Fruit fly (Drosophila melanogaster): ENCODE results near the gene CG15550.

DNA sequence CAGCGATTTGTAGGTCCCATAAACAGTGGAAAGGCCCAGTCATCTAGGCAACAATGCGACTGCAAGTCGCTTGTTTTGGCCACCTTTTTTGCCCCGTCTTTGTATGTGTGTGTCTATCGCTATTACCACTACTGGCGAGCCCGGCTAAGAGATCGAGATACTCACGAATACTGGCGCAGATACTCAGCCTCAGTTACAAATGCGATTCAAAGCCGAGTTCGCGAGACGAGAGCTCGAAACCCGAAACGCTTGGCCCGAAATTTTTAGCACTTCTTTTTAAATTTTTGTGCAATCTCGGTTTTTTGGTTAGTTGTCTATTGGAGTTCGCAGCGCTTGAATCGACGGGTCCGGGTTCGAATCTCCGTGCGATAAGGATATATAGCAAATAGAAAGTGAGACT is 43.2 kb downstream of the CG15550 start, which contains the start of gene Cyp4c3:
- TF ChIP-seq h (optimal IDR thresholded peaks at IDR 0.05) (no peak), insv (optimal IDR thresholded peaks at IDR 0.05) (no peak), ttk (optimal IDR thresholded peaks at IDR 0.05) (no peak), psq (optimal IDR thresholded peaks at IDR 0.05) (no peak), Myc (optimal IDR thresholded peaks at IDR 0.05) (no peak), Sin3A (optimal IDR thresholded peaks at IDR 0.05) (no peak)
